Worm (Caenorhabditis elegans) whole organism, young adult: ENCODE measurements around the gene spig-5.

Experiments used
- B0261.1 ChIP-seq: sonication (generic microtip); optimal IDR thresholded peaks from 2 replicates; lab custom pipeline; 2016; ENCODE audit warnings: mild to moderate bottlenecking, missing genetic modification characterization, moderate library complexity, missing compliant biosample characterization
- D2030.7 ChIP-seq: fragments of 200-800 bp; sonication (Bioruptor generic); IDR thresholded peaks from 2 replicates; pipeline ENCODE4 v1.3.6; 2022; ENCODE audit warnings: missing genetic modification reagents, missing genetic modification characterization, missing compliant biosample characterization
- F33H1.4 ChIP-seq: fragments of 200-800 bp; sonication (Bioruptor generic); IDR thresholded peaks from 2 replicates; pipeline ENCODE4 v1.3.6; 2022; ENCODE audit warnings: missing genetic modification reagents, missing genetic modification characterization, missing compliant biosample characterization
- F37B4.10 ChIP-seq: fragments of 200-800 bp; sonication (Bioruptor generic); IDR thresholded peaks from 2 replicates; pipeline ENCODE4 v1.3.6; 2022; ENCODE audit warnings: missing genetic modification characterization, missing compliant biosample characterization
- F55B11.4 ChIP-seq: sonication (generic microtip); optimal IDR thresholded peaks from 2 replicates; lab custom pipeline; 2016; ENCODE audit warnings: missing compliant biosample characterization, missing genetic modification characterization, borderline replicate concordance; ENCODE audit not compliant: insufficient read depth
- F57A8.1 ChIP-seq: fragments of 200-800 bp; sonication (Bioruptor generic); optimal IDR thresholded peaks from 2 replicates; lab custom pipeline; 2018; ENCODE audit warnings: mild to moderate bottlenecking, missing genetic modification characterization, moderate library complexity, missing compliant biosample characterization
- T26A5.8 ChIP-seq: sonication (generic microtip); optimal IDR thresholded peaks from 2 replicates; lab custom pipeline; 2016; ENCODE audit warnings: missing genetic modification characterization, missing compliant biosample characterization
- Y53G8AR.9 ChIP-seq: fragments of 200-800 bp; sonication (Bioruptor generic); conservative IDR thresholded peaks from 2 replicates; pipeline ENCODE4 v1.3.6; 2022; ENCODE audit warnings: missing genetic modification reagents, missing genetic modification characterization, missing compliant biosample characterization
- Y56A3A.18 ChIP-seq: fragments of 200-800 bp; sonication (Bioruptor generic); IDR thresholded peaks from 2 replicates; pipeline ENCODE4 v1.3.6; 2022; ENCODE audit warnings: missing genetic modification reagents, missing genetic modification characterization, missing compliant biosample characterization
- Y79H2A.3 ChIP-seq: fragments of 200-800 bp; sonication (Bioruptor generic); conservative IDR thresholded peaks from 2 replicates; pipeline ENCODE4 v1.3.6; 2022; ENCODE audit warnings: missing genetic modification reagents, missing genetic modification characterization, missing compliant biosample characterization
- attf-6 ChIP-seq: fragments of 200-800 bp; sonication (Bioruptor generic); IDR thresholded peaks from 2 replicates; pipeline ENCODE4 v1.3.6; 2022; ENCODE audit warnings: missing genetic modification reagents, missing genetic modification characterization, missing compliant biosample characterization
- bed-2 ChIP-seq: fragments of 200-800 bp; sonication (Bioruptor generic); IDR thresholded peaks from 2 replicates; pipeline ENCODE4 v1.3.6; 2022; ENCODE audit warnings: missing genetic modification reagents, missing genetic modification characterization, missing compliant biosample characterization
- ccch-3 ChIP-seq: fragments of 200-800 bp; sonication (Bioruptor generic); optimal IDR thresholded peaks from 2 replicates; lab custom pipeline; 2018; ENCODE audit warnings: mild to moderate bottlenecking, missing genetic modification characterization, missing compliant biosample characterization
- cebp-1 ChIP-seq, 2 experiments: fragments of 200-800 bp in 1 of 2; sonication (Bioruptor generic) in 1 of 2; sonication (generic microtip) in 1 of 2; IDR thresholded peaks in 1 of 2; optimal IDR thresholded peaks in 1 of 2; 2 replicates each; pipeline versions ENCODE4 v1.3.6 to Lab custom; 2017 to 2022; ENCODE audit warnings: missing compliant biosample characterization in 2 of 2, missing genetic modification characterization in 2 of 2, mild to moderate bottlenecking in 1 of 2, missing genetic modification reagents in 1 of 2, moderate library complexity in 1 of 2
- ceh-27 ChIP-seq: fragments of 200-800 bp; sonication (Bioruptor generic); optimal IDR thresholded peaks from 2 replicates; lab custom pipeline; 2018; ENCODE audit warnings: mild to moderate bottlenecking, missing genetic modification characterization, moderate library complexity, missing compliant biosample characterization
- ceh-58 ChIP-seq: fragments of 200-800 bp; sonication (Bioruptor generic); IDR thresholded peaks from 2 replicates; pipeline ENCODE4 v1.3.6; 2022; ENCODE audit warnings: missing genetic modification characterization, missing compliant biosample characterization
- ceh-79 ChIP-seq: sonication (generic microtip); optimal IDR thresholded peaks from 2 replicates; lab custom pipeline; 2017; ENCODE audit warnings: mild to moderate bottlenecking, missing genetic modification characterization, missing compliant biosample characterization
- efl-1 ChIP-seq: fragments of 150-350 bp; optimal IDR thresholded peaks from 2 replicates; lab custom pipeline; 2014; ENCODE audit warnings: missing biosample characterization, missing genetic modification reagents, missing genetic modification characterization
- egl-44 ChIP-seq: fragments of 200-800 bp; sonication (Bioruptor generic); IDR thresholded peaks from 2 replicates; pipeline ENCODE4 v1.3.6; 2022; ENCODE audit warnings: missing genetic modification reagents, missing genetic modification characterization, missing compliant biosample characterization
- ets-4 ChIP-seq: fragments of 200-800 bp; sonication (Bioruptor generic); optimal IDR thresholded peaks from 2 replicates; lab custom pipeline; 2018; ENCODE audit warnings: mild to moderate bottlenecking, missing genetic modification characterization, missing compliant biosample characterization
- hlh-26 ChIP-seq: fragments of 200-800 bp; sonication (Bioruptor generic); conservative IDR thresholded peaks from 2 replicates; pipeline ENCODE4 v1.3.6; 2022; ENCODE audit warnings: missing genetic modification reagents, missing genetic modification characterization, missing compliant biosample characterization
- hrde-1 ChIP-seq: sonication (generic microtip); optimal IDR thresholded peaks from 2 replicates; lab custom pipeline; 2016; ENCODE audit warnings: missing genetic modification characterization, mild to moderate bottlenecking, missing compliant biosample characterization, moderate library complexity, missing genotype, missing genetic modification reagents, borderline replicate concordance
- hsf-1 ChIP-seq: fragments of 200-800 bp; sonication (Bioruptor generic); IDR thresholded peaks from 2 replicates; pipeline ENCODE4 v1.3.6; 2022; ENCODE audit warnings: missing genetic modification reagents, missing genetic modification characterization, missing compliant biosample characterization
- lin-26 ChIP-seq: fragments of 200-800 bp; sonication (Bioruptor generic); IDR thresholded peaks from 2 replicates; pipeline ENCODE4 v1.3.6; 2022; ENCODE audit warnings: missing genetic modification reagents, missing genetic modification characterization, missing compliant biosample characterization
- lin-35 ChIP-seq, 3 experiments: fragments of 150-350 bp in 2 of 3; sonication (generic microtip) in 1 of 3; optimal IDR thresholded peaks; 2 replicates each; lab custom pipeline; 2014 to 2018; ENCODE audit warnings: missing biosample characterization in 3 of 3, missing genetic modification characterization in 3 of 3, missing genetic modification reagents in 3 of 3
- lir-1 ChIP-seq: fragments of 200-800 bp; sonication (Bioruptor generic); conservative IDR thresholded peaks from 2 replicates; pipeline ENCODE4 v1.3.6; 2022; ENCODE audit warnings: missing genetic modification reagents, missing genetic modification characterization, missing compliant biosample characterization
- lsl-1 ChIP-seq: fragments of 200-800 bp; sonication (Bioruptor generic); optimal IDR thresholded peaks from 2 replicates; lab custom pipeline; 2018; ENCODE audit warnings: mild to moderate bottlenecking, missing genetic modification characterization, moderate library complexity, missing compliant biosample characterization
- lsy-27 ChIP-seq: sonication (generic microtip); optimal IDR thresholded peaks from 2 replicates; lab custom pipeline; 2017; ENCODE audit warnings: missing genetic modification characterization, mild to moderate bottlenecking, missing compliant biosample characterization, antibody characterized with exemption, missing genotype, borderline replicate concordance; ENCODE audit not compliant: insufficient read depth
- madf-10 ChIP-seq: sonication (generic microtip); optimal IDR thresholded peaks from 2 replicates; lab custom pipeline; 2016; ENCODE audit warnings: mild to moderate bottlenecking, missing genetic modification characterization, missing compliant biosample characterization
- madf-3 ChIP-seq: fragments of 200-800 bp; sonication (Bioruptor generic); IDR thresholded peaks from 2 replicates; pipeline ENCODE4 v1.3.6; 2022; ENCODE audit warnings: missing genetic modification reagents, missing genetic modification characterization, missing compliant biosample characterization
- madf-6 ChIP-seq: fragments of 200-800 bp; sonication (Bioruptor generic); IDR thresholded peaks from 2 replicates; pipeline ENCODE4 v1.3.6; 2022; ENCODE audit warnings: missing genetic modification reagents, missing genetic modification characterization, missing compliant biosample characterization
- pha-4 ChIP-seq: fragments of 150-350 bp; sonication (generic microtip); optimal IDR thresholded peaks from 2 replicates; lab custom pipeline; 2014; ENCODE audit warnings: missing biosample characterization, missing genetic modification reagents, missing genetic modification characterization
- rcor-1 ChIP-seq: fragments of 200-800 bp; sonication (Bioruptor generic); IDR thresholded peaks from 2 replicates; pipeline ENCODE4 v1.3.6; 2022; ENCODE audit warnings: missing genetic modification reagents, missing genetic modification characterization, missing compliant biosample characterization
- sea-2 ChIP-seq: fragments of 200-800 bp; sonication (Bioruptor generic); IDR thresholded peaks from 2 replicates; pipeline ENCODE4 v1.3.6; 2022; ENCODE audit warnings: missing genetic modification characterization, missing compliant biosample characterization
- snpc-1.1 ChIP-seq: sonication (generic microtip); optimal IDR thresholded peaks from 2 replicates; lab custom pipeline; 2017; ENCODE audit warnings: missing genetic modification characterization, mild to moderate bottlenecking, missing compliant biosample characterization, antibody characterized with exemption, moderate library complexity, missing genotype, missing genetic modification reagents; ENCODE audit not compliant: insufficient read depth
- snpc-1.3 ChIP-seq: sonication (generic microtip); optimal IDR thresholded peaks from 2 replicates; lab custom pipeline; 2017; ENCODE audit warnings: missing genetic modification characterization, mild to moderate bottlenecking, missing compliant biosample characterization, antibody characterized with exemption, moderate library complexity, missing genotype, missing genetic modification reagents; ENCODE audit not compliant: insufficient read depth
- snpc-4 ChIP-seq, 5 experiments: fragments of 150-350 bp in 1 of 5; sonication (generic microtip) in 4 of 5; optimal IDR thresholded peaks; 2 replicates each; lab custom pipeline; 2014 to 2018; ENCODE audit warnings: missing genetic modification characterization in 5 of 5, missing biosample characterization in 3 of 5, antibody characterized with exemption in 2 of 5, mild to moderate bottlenecking in 2 of 5, missing compliant biosample characterization in 2 of 5, missing genotype in 2 of 5, moderate library complexity in 2 of 5, missing genetic modification reagents in 1 of 5
- sptf-2 ChIP-seq: fragments of 200-800 bp; sonication (Bioruptor generic); optimal IDR thresholded peaks from 2 replicates; lab custom pipeline; 2018; ENCODE audit warnings: mild to moderate bottlenecking, missing genetic modification characterization, missing compliant biosample characterization
- tlf-1 ChIP-seq: fragments of 200-800 bp; sonication (Bioruptor generic); optimal IDR thresholded peaks from 2 replicates; lab custom pipeline; 2018; ENCODE audit warnings: mild to moderate bottlenecking, missing genetic modification characterization, missing compliant biosample characterization
- unc-62 ChIP-seq: fragments of 150-350 bp; optimal IDR thresholded peaks from 2 replicates; lab custom pipeline; 2014; ENCODE audit warnings: missing biosample characterization, missing genetic modification reagents, missing genetic modification characterization
- zim-3 ChIP-seq: sonication (generic microtip); optimal IDR thresholded peaks from 2 replicates; lab custom pipeline; 2017; ENCODE audit warnings: mild to moderate bottlenecking, missing genetic modification characterization, moderate library complexity, missing compliant biosample characterization
- ztf-25 ChIP-seq: fragments of 200-800 bp; sonication (Bioruptor generic); IDR thresholded peaks from 2 replicates; pipeline ENCODE4 v1.3.6; 2022; ENCODE audit warnings: missing genetic modification reagents, missing genetic modification characterization, missing compliant biosample characterization
- ztf-6 ChIP-seq: fragments of 200-800 bp; sonication (Bioruptor generic); IDR thresholded peaks from 2 replicates; pipeline ENCODE4 v1.3.6; 2022; ENCODE audit warnings: missing genetic modification reagents, missing genetic modification characterization, missing compliant biosample characterization

spig-5 gene

ce11 chrV:14347234-14347826 is 39.1 kb downstream of the spig-5 start, which contains the start of gene cept-2 (continued):
- no peak for TF ChIP-seq snpc-4 (GFP tag; optimal IDR thresholded peaks at IDR 0.05; lab: Kevin White, UChicago)
- TF ChIP-seq snpc-4 (tag; optimal IDR thresholded peaks at IDR 0.05; lab: Kevin White, UChicago) = peak in 2 of 4 experiments; percentile 57 to 70

ce11 chrV:14350498-14350897 is 42.2 kb downstream of the spig-5 start:
- TF ChIP-seq ets-4 (GFP tag; lab: Kevin White, UChicago) = no peak
- TF ChIP-seq hrde-1 (tag; lab: Kevin White, UChicago) = no peak
- no peak for TF ChIP-seq F37B4.10 (GFP tag; lab: Robert Waterston, UW)
- TF ChIP-seq zim-3 (tag; lab: Kevin White, UChicago) = no peak
- TF ChIP-seq ceh-27 (GFP tag; lab: Kevin White, UChicago) = no peak
- TF ChIP-seq rcor-1 (GFP tag; lab: Robert Waterston, UW) = no peak
- TF ChIP-seq snpc-1.1 (tag; lab: Kevin White, UChicago) = no peak
- TF ChIP-seq T26A5.8 = no peak
- no peak for TF ChIP-seq ztf-6 (GFP tag; lab: Robert Waterston, UW)
- TF ChIP-seq Y79H2A.3 (GFP tag; lab: Robert Waterston, UW) = no peak
- TF ChIP-seq Y56A3A.18 (GFP tag; lab: Robert Waterston, UW) = no peak
- TF ChIP-seq pha-4 (tag; lab: Kevin White, UChicago) = no peak
- TF ChIP-seq ccch-3 = no peak
- TF ChIP-seq sptf-2 = no peak
- TF ChIP-seq tlf-1 (GFP tag; lab: Kevin White, UChicago) = no peak
- TF ChIP-seq lir-1 = no peak
- TF ChIP-seq efl-1 = no peak
- 0 out of 2 replicates have a peak, but pooled peaks have one; percentile 19 for TF ChIP-seq ztf-25 (GFP tag; lab: Robert Waterston, UW)
- TF ChIP-seq madf-3 = no peak
- TF ChIP-seq F55B11.4 = no peak
- TF ChIP-seq lsl-1 (GFP tag; lab: Kevin White, UChicago) = peak; percentile 63
- no peak for TF ChIP-seq lin-35 (GFP tag; optimal IDR thresholded peaks at IDR 0.05; lab: Kevin White, UChicago)
- no peak for TF ChIP-seq snpc-1.3 (tag; lab: Kevin White, UChicago)
- no peak for TF ChIP-seq snpc-4 (GFP tag; optimal IDR thresholded peaks at IDR 0.05; lab: Kevin White, UChicago)
- no peak for TF ChIP-seq snpc-4 (tag; optimal IDR thresholded peaks at IDR 0.05; lab: Kevin White, UChicago)
- TF ChIP-seq B0261.1 (tag; lab: Kevin White, UChicago) = no peak
- no peak for TF ChIP-seq ceh-79 (tag; lab: Kevin White, UChicago)
- no peak for TF ChIP-seq F57A8.1 (GFP tag; lab: Kevin White, UChicago)
- TF ChIP-seq ceh-58 (GFP tag; lab: Robert Waterston, UW) = no peak
- TF ChIP-seq madf-6 = peak; percentile 62
- no peak for TF ChIP-seq bed-2
- peak; percentile 13; the same call in 1 of the 2 replicates for TF ChIP-seq D2030.7 (GFP tag; lab: Robert Waterston, UW)
- TF ChIP-seq hlh-26 (GFP tag; lab: Robert Waterston, UW) = no peak
- TF ChIP-seq lsy-27 = no peak
- TF ChIP-seq egl-44 (GFP tag; lab: Robert Waterston, UW) = no peak
- TF ChIP-seq Y53G8AR.9 (GFP tag; lab: Robert Waterston, UW) = no peak
- TF ChIP-seq madf-10 (tag; lab: Kevin White, UChicago) = no peak
- TF ChIP-seq cebp-1 (GFP tag; IDR thresholded peaks at IDR 0.05; lab: Robert Waterston, UW) = no peak
- no peak for TF ChIP-seq cebp-1 (tag; optimal IDR thresholded peaks at IDR 0.05; lab: Kevin White, UChicago)
- TF ChIP-seq hsf-1 (GFP tag; lab: Robert Waterston, UW) = no peak
- TF ChIP-seq lin-26 (GFP tag; lab: Robert Waterston, UW) = peak; percentile 17; the same call in 1 of the 2 replicates
- peak; percentile 67 for TF ChIP-seq F33H1.4
- no peak for TF ChIP-seq sea-2
- no peak for TF ChIP-seq unc-62 (GFP tag; lab: Kevin White, UChicago)
- TF ChIP-seq attf-6 = 0 out of 2 replicates have a peak, but pooled peaks have one; percentile 35
